Fruit fly (Drosophila melanogaster) whole organism, prepupa: ENCODE data around the gene CG15818.
A peak's percentile ranks its signal among the peaks of the same experiment; 100 is the strongest.

ENCODE experiments used
- Blimp-1 ChIP-seq: fragments of 200-800 bp; sonication (Bioruptor generic); optimal IDR thresholded peaks from 3 replicates; lab custom pipeline; 2017; ENCODE audit warnings: missing biosample characterization, missing genetic modification characterization, mild to moderate bottlenecking, moderate library complexity, missing genetic modification reagents
- CG10631 ChIP-seq: fragments of 200-800 bp; sonication (Bioruptor generic); optimal IDR thresholded peaks from 2 replicates; lab custom pipeline; 2016; ENCODE audit warnings: missing biosample characterization, missing genetic modification characterization
- CG10669 ChIP-seq: fragments of 200-800 bp; sonication (Bioruptor generic); optimal IDR thresholded peaks from 3 replicates; lab custom pipeline; 2018; ENCODE audit warnings: missing biosample characterization, mild to moderate bottlenecking, missing genetic modification characterization, moderate library complexity
- CG11294 ChIP-seq: fragments of 200-800 bp; sonication (Bioruptor generic); IDR thresholded peaks from 2 replicates; pipeline ENCODE4 v1.3.6; 2022; ENCODE audit warnings: missing biosample characterization, missing genetic modification characterization
- CG11762 ChIP-seq: fragments of 200-800 bp; sonication (Bioruptor generic); optimal IDR thresholded peaks from 3 replicates; lab custom pipeline; 2016; ENCODE audit warnings: missing biosample characterization, missing genetic modification characterization; ENCODE audit not compliant: insufficient read depth
- CG11902 ChIP-seq: fragments of 200-800 bp; sonication (Bioruptor generic); optimal IDR thresholded peaks from 3 replicates; lab custom pipeline; 2016; ENCODE audit warnings: missing biosample characterization, missing genetic modification characterization
- CG15336 ChIP-seq: fragments of 200-800 bp; sonication (Bioruptor generic); IDR thresholded peaks from 2 replicates; pipeline ENCODE4 v1.3.6; 2022; ENCODE audit warnings: missing biosample characterization, missing genetic modification characterization
- CG1621 ChIP-seq: fragments of 200-800 bp; sonication (Bioruptor generic); optimal IDR thresholded peaks from 3 replicates; lab custom pipeline; 2018; ENCODE audit warnings: missing biosample characterization, mild to moderate bottlenecking, missing genetic modification characterization
- CG16779 ChIP-seq: fragments of 200-800 bp; sonication (Bioruptor generic); optimal IDR thresholded peaks from 3 replicates; lab custom pipeline; 2017; ENCODE audit warnings: missing biosample characterization, mild to moderate bottlenecking, missing genetic modification characterization
- CG3032 ChIP-seq: fragments of 200-800 bp; optimal IDR thresholded peaks from 2 replicates; lab custom pipeline; 2019; ENCODE audit warnings: missing biosample characterization, mild to moderate bottlenecking, missing genetic modification characterization, moderate library complexity
- CG31627 ChIP-seq: fragments of 200-800 bp; sonication (Bioruptor generic); optimal IDR thresholded peaks from 3 replicates; lab custom pipeline; 2016; ENCODE audit warnings: missing biosample characterization, missing genetic modification characterization
- CG32006 ChIP-seq: fragments of 200-800 bp; sonication (Bioruptor generic); optimal IDR thresholded peaks from 3 replicates; lab custom pipeline; 2017; ENCODE audit warnings: missing biosample characterization, mild to moderate bottlenecking, missing genetic modification characterization
- CG34406 ChIP-seq: fragments of 200-800 bp; sonication (Bioruptor generic); optimal IDR thresholded peaks from 3 replicates; lab custom pipeline; 2016; ENCODE audit warnings: missing biosample characterization, missing genetic modification characterization
- CG4318 ChIP-seq: fragments of 200-800 bp; sonication (Bioruptor generic); optimal IDR thresholded peaks from 3 replicates; lab custom pipeline; 2017; ENCODE audit warnings: missing biosample characterization, mild to moderate bottlenecking, missing genetic modification characterization
- CG6163 ChIP-seq: fragments of 200-800 bp; sonication (Bioruptor generic); IDR thresholded peaks from 3 replicates; pipeline ENCODE4 v1.3.6; 2022; ENCODE audit warnings: missing biosample characterization, missing genetic modification characterization
- CG6276 ChIP-seq: fragments of 200-800 bp; sonication (Bioruptor generic); optimal IDR thresholded peaks from 2 replicates; lab custom pipeline; 2017; ENCODE audit warnings: missing biosample characterization, mild to moderate bottlenecking, missing genetic modification characterization
- CG6792 ChIP-seq: fragments of 200-800 bp; sonication (Bioruptor generic); optimal IDR thresholded peaks from 3 replicates; lab custom pipeline; 2016; ENCODE audit warnings: missing biosample characterization, missing genetic modification characterization
- CG6854 ChIP-seq: fragments of 200-800 bp; sonication (Bioruptor generic); optimal IDR thresholded peaks from 2 replicates; lab custom pipeline; 2017; ENCODE audit warnings: missing biosample characterization, mild to moderate bottlenecking, missing genetic modification characterization
- CG7368 ChIP-seq: fragments of 200-800 bp; sonication (Bioruptor generic); optimal IDR thresholded peaks from 3 replicates; lab custom pipeline; 2016; ENCODE audit warnings: missing biosample characterization, missing genetic modification characterization
- CG8319 ChIP-seq: fragments of 200-800 bp; sonication (Bioruptor generic); optimal IDR thresholded peaks from 3 replicates; lab custom pipeline; 2016; ENCODE audit warnings: missing biosample characterization, missing genetic modification characterization
- Eip75B ChIP-seq: fragments of 200-800 bp; sonication (Bioruptor generic); optimal IDR thresholded peaks from 3 replicates; lab custom pipeline; 2016; ENCODE audit warnings: missing biosample characterization, missing genetic modification characterization
- Eip78C ChIP-seq: fragments of 200-800 bp; sonication (Bioruptor generic); peaks from one replicate; lab custom pipeline; 2016; ENCODE audit warnings: missing biosample characterization, missing genetic modification characterization
- Eip93F ChIP-seq: fragments of 200-800 bp; sonication (Bioruptor generic); optimal IDR thresholded peaks from 2 replicates; lab custom pipeline; 2016; ENCODE audit warnings: missing biosample characterization, mild to moderate bottlenecking, missing genetic modification characterization
- Ets96B ChIP-seq: fragments of 200-800 bp; optimal IDR thresholded peaks from 2 replicates; lab custom pipeline; 2019; ENCODE audit warnings: missing biosample characterization, mild to moderate bottlenecking, missing genetic modification characterization, moderate library complexity
- Gug ChIP-seq: fragments of 200-800 bp; sonication (Bioruptor generic); IDR thresholded peaks from 2 replicates; pipeline ENCODE4 v1.3.6; 2022; ENCODE audit warnings: missing biosample characterization, missing genetic modification characterization
- Hr38 ChIP-seq: sonication (Bioruptor generic); optimal IDR thresholded peaks from 2 replicates; lab custom pipeline; 2016; ENCODE audit warnings: missing biosample characterization, missing genetic modification characterization
- Hr39 ChIP-seq: fragments of 200-800 bp; sonication (Bioruptor generic); optimal IDR thresholded peaks from 2 replicates; lab custom pipeline; 2016; ENCODE audit warnings: missing biosample characterization, missing genetic modification characterization
- Hr4 ChIP-seq: fragments of 200-800 bp; sonication (Bioruptor generic); optimal IDR thresholded peaks from 3 replicates; lab custom pipeline; 2016; ENCODE audit warnings: missing biosample characterization, missing genetic modification characterization
- Lpt ChIP-seq: fragments of 200-800 bp; sonication (Bioruptor generic); optimal IDR thresholded peaks from 3 replicates; lab custom pipeline; 2016; ENCODE audit warnings: missing biosample characterization, missing genetic modification characterization
- Met ChIP-seq: fragments of 200-800 bp; sonication (Bioruptor generic); optimal IDR thresholded peaks from 3 replicates; lab custom pipeline; 2016; ENCODE audit warnings: missing biosample characterization, missing genetic modification characterization
- Smox ChIP-seq: fragments of 200-800 bp; sonication (Bioruptor generic); optimal IDR thresholded peaks from 3 replicates; lab custom pipeline; 2016; ENCODE audit warnings: missing biosample characterization, missing genetic modification characterization
- Sox14 ChIP-seq: fragments of 200-800 bp; sonication (Bioruptor generic); optimal IDR thresholded peaks from 3 replicates; lab custom pipeline; 2016; ENCODE audit warnings: missing biosample characterization, missing genetic modification characterization
- Sox15 ChIP-seq: fragments of 200-800 bp; sonication (Bioruptor generic); optimal IDR thresholded peaks from 3 replicates; lab custom pipeline; 2016; ENCODE audit warnings: missing biosample characterization, missing genetic modification characterization
- achi ChIP-seq: fragments of 200-800 bp; sonication (Bioruptor generic); optimal IDR thresholded peaks from 3 replicates; lab custom pipeline; 2016; ENCODE audit warnings: missing biosample characterization, missing genetic modification characterization
- acj6 ChIP-seq: fragments of 200-800 bp; sonication (Bioruptor generic); optimal IDR thresholded peaks from 3 replicates; lab custom pipeline; 2016; ENCODE audit warnings: missing biosample characterization, missing genetic modification characterization
- cyc ChIP-seq: fragments of 200-800 bp; sonication (Bioruptor generic); optimal IDR thresholded peaks from 3 replicates; lab custom pipeline; 2016; ENCODE audit warnings: missing biosample characterization, missing genetic modification characterization
- dac ChIP-seq: fragments of 200-800 bp; sonication (Bioruptor generic); optimal IDR thresholded peaks from 2 replicates; lab custom pipeline; 2017; ENCODE audit warnings: missing biosample characterization, mild to moderate bottlenecking, missing genetic modification characterization
- dsx ChIP-seq: fragments of 200-800 bp; optimal IDR thresholded peaks from 3 replicates; lab custom pipeline; 2019; ENCODE audit warnings: missing biosample characterization, mild to moderate bottlenecking, missing genetic modification characterization, moderate library complexity; ENCODE audit not compliant: poor library complexity, severe bottlenecking
- eg ChIP-seq: fragments of 200-800 bp; sonication (Bioruptor generic); IDR thresholded peaks from 3 replicates; pipeline ENCODE4 v1.3.6; 2022; ENCODE audit warnings: missing biosample characterization, missing genetic modification characterization
- esn ChIP-seq: fragments of 200-800 bp; sonication (Bioruptor generic); optimal IDR thresholded peaks from 2 replicates; lab custom pipeline; 2016; ENCODE audit warnings: missing biosample characterization, mild to moderate bottlenecking, missing genetic modification characterization, moderate library complexity
- fd59A ChIP-seq: fragments of 200-800 bp; sonication (Bioruptor generic); optimal IDR thresholded peaks from 2 replicates; lab custom pipeline; 2017; ENCODE audit warnings: missing biosample characterization, mild to moderate bottlenecking, missing genetic modification characterization, missing genetic modification reagents
- fd85E ChIP-seq: fragments of 200-800 bp; sonication (Bioruptor generic); optimal IDR thresholded peaks from 3 replicates; lab custom pipeline; 2016; ENCODE audit warnings: missing biosample characterization, missing genetic modification characterization
- fkh ChIP-seq: fragments of 200-800 bp; sonication (Bioruptor generic); optimal IDR thresholded peaks from 3 replicates; lab custom pipeline; 2017; ENCODE audit warnings: missing biosample characterization, mild to moderate bottlenecking, missing genetic modification characterization, moderate library complexity
- net ChIP-seq: fragments of 200-800 bp; sonication (Bioruptor generic); optimal IDR thresholded peaks from 3 replicates; lab custom pipeline; 2016; ENCODE audit warnings: missing biosample characterization, missing genetic modification characterization
- pdm3 ChIP-seq: fragments of 200-800 bp; sonication (Bioruptor generic); optimal IDR thresholded peaks from 3 replicates; lab custom pipeline; 2016; ENCODE audit warnings: missing biosample characterization, missing genetic modification characterization
- salr ChIP-seq, 2 experiments: fragments of 200-800 bp; sonication (Bioruptor generic); optimal IDR thresholded peaks; 3 replicates each; lab custom pipeline; 2016 to 2018; ENCODE audit warnings: missing biosample characterization in 2 of 2, missing genetic modification characterization in 2 of 2, mild to moderate bottlenecking in 1 of 2
- spab ChIP-seq: fragments of 200-800 bp; sonication (Bioruptor generic); optimal IDR thresholded peaks from 2 replicates; lab custom pipeline; 2017; ENCODE audit warnings: missing biosample characterization, mild to moderate bottlenecking, missing genetic modification characterization, missing genetic modification reagents
- ss ChIP-seq, 2 experiments: fragments of 200-800 bp; sonication (Bioruptor generic); optimal IDR thresholded peaks; 2 replicates in 1 of 2; 3 replicates in 1 of 2; lab custom pipeline; 2017 to 2018; ENCODE audit warnings: mild to moderate bottlenecking in 2 of 2, missing biosample characterization in 2 of 2, missing genetic modification characterization in 2 of 2, moderate library complexity in 1 of 2
- vri ChIP-seq: fragments of 200-800 bp; sonication (Bioruptor generic); optimal IDR thresholded peaks from 3 replicates; lab custom pipeline; 2016; ENCODE audit warnings: missing biosample characterization, mild to moderate bottlenecking, missing genetic modification characterization

Gene CG15818

dm6 chr2L:7418148-7418988, 7.7 kb downstream of the CG15818 start:
- peak; percentile 68 for TF ChIP-seq CG8319 (GFP tag; lab: Kevin White, UChicago)
- peak; percentile 70 for TF ChIP-seq CG1621 (tag; lab: Kevin White, UChicago)
- peak; percentile 65 for TF ChIP-seq pdm3 (GFP tag; lab: Kevin White, UChicago)
- TF ChIP-seq CG6163 (GFP tag; lab: Robert Waterston, UW): peak; percentile 59; the same call in 1 of the 3 replicates
- TF ChIP-seq eg (GFP tag; lab: Robert Waterston, UW): peak; percentile 44; the same call in 2 of the 3 replicates
- peak; percentile 84 for TF ChIP-seq Sox14 (GFP tag; lab: Kevin White, UChicago)
- TF ChIP-seq Hr39 (GFP tag; lab: Kevin White, UChicago): peak; percentile 66
- TF ChIP-seq vri (GFP tag; lab: Kevin White, UChicago): peak; percentile 58
- TF ChIP-seq CG11902 (GFP tag; lab: Kevin White, UChicago): peak; percentile 42
- TF ChIP-seq CG31627 (GFP tag; lab: Kevin White, UChicago): peak; percentile 83
- peak; percentile 72 for TF ChIP-seq CG10669
- peak; percentile 87 for TF ChIP-seq CG32006 (GFP tag; lab: Kevin White, UChicago)
- peak; percentile 74 for TF ChIP-seq CG16779
- TF ChIP-seq Sox15: peak; percentile 78
- TF ChIP-seq spab (GFP tag; lab: Kevin White, UChicago): peak; percentile 67
- peak; percentile 68 for TF ChIP-seq CG6276 (GFP tag; lab: Kevin White, UChicago)
- TF ChIP-seq achi (GFP tag; lab: Kevin White, UChicago): peak; percentile 89
- TF ChIP-seq dac (GFP tag; lab: Kevin White, UChicago): peak; percentile 39
- peak; percentile 67 for TF ChIP-seq net (GFP tag; lab: Kevin White, UChicago)
- no peak for TF ChIP-seq Hr38
- TF ChIP-seq salr (GFP tag; optimal IDR thresholded peaks at IDR 0.05; lab: Kevin White, UChicago): peak; percentile 42 to 74
- TF ChIP-seq CG7368 (GFP tag; lab: Kevin White, UChicago): peak; percentile 65
- peak; percentile 73 for TF ChIP-seq CG15336 (GFP tag; lab: Robert Waterston, UW)
- peak; percentile 82 for TF ChIP-seq CG6792 (GFP tag; lab: Kevin White, UChicago)
- TF ChIP-seq CG34406: peak; percentile 81
- TF ChIP-seq Smox (GFP tag; lab: Kevin White, UChicago): peak; percentile 80
- peak; percentile 23 for TF ChIP-seq fd85E (GFP tag; lab: Kevin White, UChicago)
- peak; percentile 91 for TF ChIP-seq esn (GFP tag; lab: Kevin White, UChicago)
- 0 out of 2 replicates have a peak, but pooled peaks have one; percentile 48 for TF ChIP-seq CG11294 (GFP tag; lab: Robert Waterston, UW)
- peak; percentile 49 to 81 for TF ChIP-seq ss (GFP tag; optimal IDR thresholded peaks at IDR 0.05; lab: Kevin White, UChicago)
- peak; percentile 72 for TF ChIP-seq Blimp-1 (GFP tag; lab: Kevin White, UChicago)
- peak; percentile 87 for TF ChIP-seq CG10631 (GFP tag; lab: Kevin White, UChicago)
- TF ChIP-seq Hr4: peak; percentile 78
- peak; percentile 47 for TF ChIP-seq Lpt (GFP tag; lab: Kevin White, UChicago)
- TF ChIP-seq CG6854 (GFP tag; lab: Kevin White, UChicago): peak; percentile 10
- TF ChIP-seq acj6: peak; percentile 86
- peak; percentile 75 for TF ChIP-seq cyc (GFP tag; lab: Kevin White, UChicago)
- peak; percentile 88 for TF ChIP-seq Met (GFP tag; lab: Kevin White, UChicago)
- TF ChIP-seq Gug (GFP tag; lab: Robert Waterston, UW): peak; percentile 38
- peak; percentile 79 for TF ChIP-seq CG11762 (GFP tag; lab: Kevin White, UChicago)
- peak; percentile 85 for TF ChIP-seq Ets96B
- peak; percentile 70 for TF ChIP-seq fkh (GFP tag; lab: Kevin White, UChicago)
- peak; percentile 77 for TF ChIP-seq CG3032 (tag; lab: Kevin White, UChicago)
- peak; percentile 96 for TF ChIP-seq Eip78C
- peak; percentile 57 for TF ChIP-seq Eip93F (GFP tag; lab: Kevin White, UChicago)
- peak; percentile 56 for TF ChIP-seq CG4318 (GFP tag; lab: Kevin White, UChicago)
- TF ChIP-seq fd59A (GFP tag; lab: Kevin White, UChicago): peak; percentile 68
- TF ChIP-seq dsx (GFP tag; lab: Kevin White, UChicago): peak; percentile 57
- peak; percentile 62 for TF ChIP-seq Eip75B (GFP tag; lab: Kevin White, UChicago)
